Fruit fly (Drosophila melanogaster) whole organism, embryonic: ENCODE measurements around the gene CG14340.

Source experiments
- ATbp ChIP-seq: fragments of 200-800 bp; sonication (Bioruptor generic); optimal IDR thresholded peaks from 2 replicates; lab custom pipeline; 2017; ENCODE audit warnings: missing biosample characterization, mild to moderate bottlenecking, missing genetic modification characterization, missing genetic modification reagents
- CG10979 ChIP-seq: fragments of 200-800 bp; sonication (Bioruptor generic); optimal IDR thresholded peaks from 2 replicates; lab custom pipeline; 2018; ENCODE audit warnings: missing biosample characterization, mild to moderate bottlenecking, missing genetic modification characterization, moderate library complexity
- CG30431 ChIP-seq: fragments of 200-800 bp; sonication (Bioruptor generic); optimal IDR thresholded peaks from 2 replicates; lab custom pipeline; 2017; ENCODE audit warnings: missing biosample characterization, missing genetic modification characterization
- otp ChIP-seq: fragments of 200-800 bp; sonication (Bioruptor generic); IDR thresholded peaks from 3 replicates; pipeline ENCODE4, ENCODE4 v1.3.6; 2022; ENCODE audit warnings: missing biosample characterization, missing genetic modification characterization
- unc-4 ChIP-seq: fragments of 200-800 bp; sonication (Bioruptor generic); IDR thresholded peaks from 2 replicates; pipeline ENCODE4 v1.3.6; 2022; ENCODE audit warnings: missing biosample characterization, missing genetic modification characterization; ENCODE audit not compliant: partially characterized antibody
- yki ChIP-seq: fragments of >200 bp; optimal IDR thresholded peaks from 3 replicates; lab custom pipeline; 2018

DNA sequence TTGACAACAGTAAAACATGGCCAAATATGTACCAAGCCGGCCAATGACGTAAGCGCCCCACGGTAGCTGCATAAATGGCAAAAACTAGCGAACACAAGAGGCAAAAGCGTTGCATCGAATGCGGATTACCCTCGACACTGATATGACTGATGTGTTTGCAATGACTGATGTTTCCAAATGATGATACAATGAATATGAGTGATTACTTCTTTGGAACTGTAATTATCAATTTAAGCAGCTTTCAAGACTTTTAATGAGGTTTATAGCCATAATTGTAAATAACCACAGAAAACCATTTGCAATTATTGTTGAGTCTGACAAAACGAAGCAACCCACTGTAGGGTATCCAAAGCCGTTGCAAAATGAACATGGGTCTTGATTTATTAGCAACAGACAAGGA, 39.2 kb upstream of the CG14340 start:
- no peak for TF ChIP-seq unc-4
- no peak for TF ChIP-seq yki (lab: Kevin White, UChicago)
- no peak for TF ChIP-seq ATbp (GFP tag; lab: Kevin White, UChicago)
- no peak for TF ChIP-seq otp
- TF ChIP-seq CG30431 (GFP tag; lab: Kevin White, UChicago) = no peak
- no peak for TF ChIP-seq CG10979 (tag; lab: Kevin White, UChicago)
